Worm (Caenorhabditis elegans) whole organism, late embryonic: ENCODE measurements around the gene nlp-76.
A peak's percentile ranks its signal among the peaks of the same experiment; 100 is the strongest.

Experiments used
- K09A11.1 ChIP-seq: sonication (generic microtip); optimal IDR thresholded peaks from 2 replicates; lab custom pipeline; 2017; ENCODE audit warnings: antibody characterized with exemption, mild to moderate bottlenecking, missing genetic modification characterization, missing compliant biosample characterization; ENCODE audit not compliant: insufficient read depth
- T23F11.4 ChIP-seq: fragments of 200-800 bp; sonication (Bioruptor generic); optimal IDR thresholded peaks from 2 replicates; lab custom pipeline; 2018; ENCODE audit warnings: mild to moderate bottlenecking, missing genetic modification characterization, missing compliant biosample characterization
- Y22D7AL.16 ChIP-seq: sonication (generic microtip); optimal IDR thresholded peaks from 2 replicates; lab custom pipeline; 2016; ENCODE audit warnings: missing genetic modification characterization, missing compliant biosample characterization
- ahr-1 ChIP-seq: sonication (generic microtip); optimal IDR thresholded peaks from 2 replicates; lab custom pipeline; 2016; ENCODE audit warnings: missing genetic modification characterization, missing compliant biosample characterization
- ceh-14 ChIP-seq: sonication (generic microtip); optimal IDR thresholded peaks from 2 replicates; lab custom pipeline; 2016; ENCODE audit warnings: missing genotype, missing genetic modification characterization, missing compliant biosample characterization
- ceh-19 ChIP-seq: fragments of 200-800 bp; sonication (Bioruptor generic); optimal IDR thresholded peaks from 2 replicates; lab custom pipeline; 2018; ENCODE audit warnings: mild to moderate bottlenecking, missing genetic modification characterization, missing compliant biosample characterization
- ceh-2 ChIP-seq: sonication (generic microtip); optimal IDR thresholded peaks from 2 replicates; lab custom pipeline; 2016; ENCODE audit warnings: missing genotype, missing genetic modification characterization, missing compliant biosample characterization
- ceh-22 ChIP-seq: sonication (generic microtip); optimal IDR thresholded peaks from 2 replicates; lab custom pipeline; 2017; ENCODE audit warnings: missing biosample characterization, missing genetic modification characterization
- ceh-24 ChIP-seq: sonication (generic microtip); optimal IDR thresholded peaks from 2 replicates; lab custom pipeline; 2016; ENCODE audit warnings: mild to moderate bottlenecking, missing genetic modification characterization, missing compliant biosample characterization
- ceh-30 ChIP-seq: fragments of 150-350 bp; optimal IDR thresholded peaks from 2 replicates; lab custom pipeline; 2014; ENCODE audit warnings: missing biosample characterization, missing genetic modification characterization
- ceh-34 ChIP-seq: sonication (generic microtip); optimal IDR thresholded peaks from 2 replicates; lab custom pipeline; 2016; ENCODE audit warnings: mild to moderate bottlenecking, missing genetic modification characterization, missing compliant biosample characterization
- ceh-45 ChIP-seq: fragments of 200-800 bp; sonication (Bioruptor generic); IDR thresholded peaks from 2 replicates; pipeline ENCODE4 v1.3.6; 2022; ENCODE audit warnings: missing genetic modification reagents, missing genetic modification characterization, missing compliant biosample characterization
- ceh-6 ChIP-seq: fragments of 200-800 bp; sonication (Bioruptor generic); optimal IDR thresholded peaks from 2 replicates; lab custom pipeline; 2018; ENCODE audit warnings: mild to moderate bottlenecking, missing genetic modification characterization, missing compliant biosample characterization
- ceh-9 ChIP-seq: sonication (generic microtip); optimal IDR thresholded peaks from 2 replicates; lab custom pipeline; 2016; ENCODE audit warnings: mild to moderate bottlenecking, missing genetic modification characterization, inconsistent platforms, missing compliant biosample characterization
- dve-1 ChIP-seq: sonication (generic microtip); optimal IDR thresholded peaks from 2 replicates; lab custom pipeline; 2017; ENCODE audit warnings: antibody characterized with exemption, mild to moderate bottlenecking, missing genetic modification characterization, missing compliant biosample characterization
- elt-4 ChIP-seq: sonication (generic microtip); optimal IDR thresholded peaks from 2 replicates; lab custom pipeline; 2016; ENCODE audit warnings: missing genetic modification characterization, missing compliant biosample characterization
- ets-4 ChIP-seq: sonication (generic microtip); optimal IDR thresholded peaks from 2 replicates; lab custom pipeline; 2016; ENCODE audit warnings: missing genetic modification characterization, missing compliant biosample characterization
- fax-1 ChIP-seq: sonication (generic microtip); optimal IDR thresholded peaks from 2 replicates; lab custom pipeline; 2016; ENCODE audit warnings: missing genotype, missing genetic modification characterization, missing compliant biosample characterization
- fkh-6 ChIP-seq: sonication (generic microtip); optimal IDR thresholded peaks from 2 replicates; lab custom pipeline; 2016; ENCODE audit warnings: missing genetic modification characterization, missing compliant biosample characterization
- gmeb-2 ChIP-seq: sonication (generic microtip); optimal IDR thresholded peaks from 2 replicates; lab custom pipeline; 2016; ENCODE audit warnings: missing genetic modification characterization, inconsistent platforms, missing compliant biosample characterization
- hlh-13 ChIP-seq: fragments of 200-800 bp; sonication (Bioruptor generic); optimal IDR thresholded peaks from 2 replicates; lab custom pipeline; 2018; ENCODE audit warnings: mild to moderate bottlenecking, missing genetic modification characterization, missing compliant biosample characterization
- hlh-15 ChIP-seq: sonication (generic microtip); optimal IDR thresholded peaks from 2 replicates; lab custom pipeline; 2016; ENCODE audit warnings: missing genetic modification characterization, missing compliant biosample characterization
- hlh-6 ChIP-seq: sonication (generic microtip); optimal IDR thresholded peaks from 2 replicates; lab custom pipeline; 2016; ENCODE audit warnings: missing genotype, missing genetic modification characterization, missing compliant biosample characterization
- hlh-8 ChIP-seq: sonication (generic microtip); optimal IDR thresholded peaks from 2 replicates; lab custom pipeline; 2016; ENCODE audit warnings: missing genotype, missing genetic modification characterization, missing compliant biosample characterization
- lim-6 ChIP-seq: sonication (generic microtip); optimal IDR thresholded peaks from 2 replicates; lab custom pipeline; 2016; ENCODE audit warnings: missing genetic modification characterization, missing compliant biosample characterization
- lin-11 ChIP-seq: fragments of 200-800 bp; sonication (Bioruptor generic); optimal IDR thresholded peaks from 2 replicates; lab custom pipeline; 2018; ENCODE audit warnings: mild to moderate bottlenecking, missing genetic modification characterization, missing compliant biosample characterization
- mec-3 ChIP-seq: sonication (generic microtip); optimal IDR thresholded peaks from 2 replicates; lab custom pipeline; 2016; ENCODE audit warnings: borderline replicate concordance, missing genetic modification characterization, missing compliant biosample characterization
- nfya-1 ChIP-seq: sonication (generic microtip); optimal IDR thresholded peaks from 2 replicates; lab custom pipeline; 2017; ENCODE audit warnings: missing genetic modification characterization, mild to moderate bottlenecking, missing compliant biosample characterization, antibody characterized with exemption, moderate library complexity
- nhr-11 ChIP-seq: fragments of 150-350 bp; optimal IDR thresholded peaks from 2 replicates; lab custom pipeline; 2014; ENCODE audit warnings: missing biosample characterization, missing genetic modification characterization
- npax-4 ChIP-seq: sonication (generic microtip); optimal IDR thresholded peaks from 2 replicates; lab custom pipeline; 2016; ENCODE audit warnings: missing genetic modification characterization, missing compliant biosample characterization
- odd-2 ChIP-seq: sonication (generic microtip); optimal IDR thresholded peaks from 2 replicates; lab custom pipeline; 2017; ENCODE audit warnings: antibody characterized with exemption, mild to moderate bottlenecking, missing genetic modification characterization, missing compliant biosample characterization
- pag-3 ChIP-seq: sonication (generic microtip); optimal IDR thresholded peaks from 2 replicates; lab custom pipeline; 2016; ENCODE audit warnings: missing compliant biosample characterization, missing genetic modification characterization, borderline replicate concordance
- pat-9 ChIP-seq: fragments of 200-800 bp; sonication (Bioruptor generic); optimal IDR thresholded peaks from 2 replicates; lab custom pipeline; 2018; ENCODE audit warnings: mild to moderate bottlenecking, missing genetic modification characterization, moderate library complexity, missing compliant biosample characterization
- pax-1 ChIP-seq: fragments of 150-350 bp; optimal IDR thresholded peaks from 2 replicates; lab custom pipeline; 2014; ENCODE audit warnings: missing biosample characterization, missing genetic modification characterization
- pha-4 ChIP-seq: fragments of 150-350 bp; optimal IDR thresholded peaks from 2 replicates; lab custom pipeline; 2018; ENCODE audit warnings: missing biosample characterization, missing genetic modification reagents, missing genetic modification characterization
- pqm-1 ChIP-seq: sonication (generic microtip); optimal IDR thresholded peaks from 2 replicates; lab custom pipeline; 2016; ENCODE audit warnings: missing genetic modification characterization, missing compliant biosample characterization
- ref-2 ChIP-seq: sonication (generic microtip); optimal IDR thresholded peaks from 2 replicates; lab custom pipeline; 2016; ENCODE audit warnings: missing genetic modification characterization, missing compliant biosample characterization
- rnt-1 ChIP-seq: sonication (generic microtip); optimal IDR thresholded peaks from 2 replicates; lab custom pipeline; 2016; ENCODE audit warnings: missing genetic modification characterization, missing compliant biosample characterization
- sdc-2 ChIP-seq: sonication (generic microtip); optimal IDR thresholded peaks from 2 replicates; lab custom pipeline; 2016; ENCODE audit warnings: missing genotype, missing genetic modification characterization, missing compliant biosample characterization
- sox-2 ChIP-seq: fragments of 200-800 bp; sonication (Bioruptor generic); IDR thresholded peaks from 2 replicates; pipeline ENCODE4 v1.3.6; 2022; ENCODE audit warnings: missing genetic modification reagents, missing genetic modification characterization, missing compliant biosample characterization
- sox-4 ChIP-seq: sonication (generic microtip); optimal IDR thresholded peaks from 2 replicates; lab custom pipeline; 2017; ENCODE audit warnings: mild to moderate bottlenecking, missing genetic modification characterization, inconsistent platforms, missing compliant biosample characterization
- tbx-2 ChIP-seq: sonication (generic microtip); optimal IDR thresholded peaks from 2 replicates; lab custom pipeline; 2016; ENCODE audit warnings: missing genetic modification characterization, missing compliant biosample characterization
- tbx-7 ChIP-seq: sonication (generic microtip); optimal IDR thresholded peaks from 2 replicates; lab custom pipeline; 2016; ENCODE audit warnings: missing genotype, missing genetic modification characterization, missing compliant biosample characterization
- ttx-3 ChIP-seq: sonication (generic microtip); optimal IDR thresholded peaks from 2 replicates; lab custom pipeline; 2016; ENCODE audit warnings: missing genetic modification reagents, missing genetic modification characterization, missing compliant biosample characterization
- unc-3 ChIP-seq, 2 experiments: fragments of 200-800 bp in 1 of 2; sonication (Bioruptor generic) in 1 of 2; sonication (generic microtip) in 1 of 2; conservative IDR thresholded peaks in 1 of 2; optimal IDR thresholded peaks in 1 of 2; 2 replicates each; pipeline versions ENCODE4 v1.3.6 to Lab custom; 2016 to 2022; ENCODE audit warnings: missing compliant biosample characterization in 2 of 2, missing genetic modification characterization in 2 of 2, missing genetic modification reagents in 1 of 2
- unc-55 ChIP-seq: sonication (generic microtip); optimal IDR thresholded peaks from 2 replicates; lab custom pipeline; 2017; ENCODE audit warnings: missing biosample characterization, missing genetic modification reagents, missing genetic modification characterization
- unc-86 ChIP-seq: sonication (generic microtip); optimal IDR thresholded peaks from 2 replicates; lab custom pipeline; 2016; ENCODE audit warnings: missing genetic modification characterization, missing compliant biosample characterization
- zip-5 ChIP-seq: sonication (generic microtip); optimal IDR thresholded peaks from 2 replicates; lab custom pipeline; 2016; ENCODE audit warnings: missing genetic modification characterization, missing compliant biosample characterization
- ztf-16 ChIP-seq: sonication (generic microtip); optimal IDR thresholded peaks from 2 replicates; lab custom pipeline; 2017; ENCODE audit warnings: missing genetic modification characterization, missing compliant biosample characterization

Gene nlp-76

ce11 chrX:12656420-12657033 lies 7.2 kb downstream of the nlp-76 start:
- TF ChIP-seq ceh-2 (tag; lab: Kevin White, UChicago) (no peak), ceh-22 (tag; lab: Kevin White, UChicago) (no peak), K09A11.1 (tag; lab: Kevin White, UChicago) (no peak), hlh-13 (GFP tag; lab: Kevin White, UChicago) (no peak), ztf-16 (no peak), ahr-1 (tag; lab: Kevin White, UChicago) (no peak), sox-4 (tag; lab: Kevin White, UChicago) (no peak), ceh-19 (GFP tag; lab: Kevin White, UChicago) (no peak), ceh-30 (tag; lab: Kevin White, UChicago) (no peak), ref-2 (tag; lab: Kevin White, UChicago) (peak; percentile 0), tbx-7 (tag; lab: Kevin White, UChicago) (no peak), mec-3 (tag; lab: Kevin White, UChicago) (peak; percentile 14), sox-2 (no peak), ceh-14 (tag; lab: Kevin White, UChicago) (no peak), ttx-3 (no peak), odd-2 (tag; lab: Kevin White, UChicago) (no peak), gmeb-2 (tag; lab: Kevin White, UChicago) (no peak)

ce11 chrX:12655339-12655875 lies 8.3 kb downstream of the nlp-76 start:
- TF ChIP-seq ceh-14 (tag; lab: Kevin White, UChicago) (peak; percentile 16), ztf-16 (no peak), mec-3 (tag; lab: Kevin White, UChicago) (no peak), unc-86 (no peak), ceh-24 (tag; lab: Kevin White, UChicago) (no peak), lin-11 (tag; lab: Kevin White, UChicago) (no peak), zip-5 (no peak), tbx-2 (no peak), ceh-6 (GFP tag; lab: Kevin White, UChicago) (no peak), pag-3 (tag; lab: Kevin White, UChicago) (no peak), hlh-8 (tag; lab: Kevin White, UChicago) (no peak), npax-4 (tag; lab: Kevin White, UChicago) (no peak), unc-55 (no peak), T23F11.4 (GFP tag; lab: Kevin White, UChicago) (no peak), ceh-34 (tag; lab: Kevin White, UChicago) (no peak), nfya-1 (no peak), unc-3 (GFP tag; conservative IDR thresholded peaks at IDR 0.05; lab: Robert Waterston, UW) (no peak), unc-3 (tag; optimal IDR thresholded peaks at IDR 0.05; lab: Kevin White, UChicago) (no peak), fkh-6 (peak; percentile 5), fax-1 (tag; lab: Kevin White, UChicago) (no peak), sdc-2 (tag; lab: Kevin White, UChicago) (peak; percentile 44), Y22D7AL.16 (tag; lab: Kevin White, UChicago) (no peak), pax-1 (tag; lab: Kevin White, UChicago) (no peak), nhr-11 (tag; lab: Kevin White, UChicago) (no peak), ets-4 (tag; lab: Kevin White, UChicago) (no peak), rnt-1 (tag; lab: Kevin White, UChicago) (no peak), gmeb-2 (tag; lab: Kevin White, UChicago) (no peak), hlh-15 (tag; lab: Kevin White, UChicago) (no peak), hlh-6 (tag; lab: Kevin White, UChicago) (peak; percentile 81), sox-4 (tag; lab: Kevin White, UChicago) (no peak), dve-1 (tag; lab: Kevin White, UChicago) (no peak), ref-2 (tag; lab: Kevin White, UChicago) (peak; percentile 6), lim-6 (tag; lab: Kevin White, UChicago) (no peak), pha-4 (no peak), ttx-3 (no peak), ceh-45 (GFP tag; lab: Robert Waterston, UW) (no peak), elt-4 (peak; percentile 83), pqm-1 (tag; lab: Kevin White, UChicago) (no peak), pat-9 (tag; lab: Kevin White, UChicago) (no peak), ceh-30 (tag; lab: Kevin White, UChicago) (no peak), ceh-9 (tag; lab: Kevin White, UChicago) (no peak)
